Worm (Caenorhabditis elegans): ENCODE data around the gene glb-4.
"Not testable (repeated sequence)": the region's sequence is repeated elsewhere in the genome, so short reads cannot be mapped to it uniquely, and the experiment has no call there.

The glb-4 gene

DNA sequence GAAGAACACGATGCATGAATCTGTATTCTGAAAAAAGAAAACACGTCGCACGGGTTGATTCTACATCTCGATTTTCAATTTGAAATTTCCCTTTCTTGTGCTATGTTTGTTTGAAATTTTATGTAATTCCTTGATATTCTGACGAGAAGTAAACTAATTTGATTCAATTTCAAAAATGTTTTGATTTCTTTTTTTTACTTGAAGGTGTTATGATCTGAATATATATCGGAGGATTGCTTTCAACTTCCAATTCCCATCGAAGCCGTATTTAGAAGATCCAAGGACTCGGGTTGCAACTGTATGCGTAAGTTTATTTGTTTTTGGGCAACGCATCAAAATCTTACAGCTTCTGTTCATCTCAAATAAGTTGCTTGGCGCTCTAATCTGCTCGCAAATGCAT, 16.4 kb upstream of the glb-4 start, which contains the start of gene F40F8.1:
TSS of gene F40F8.1 (plus strand) at position 301 of the 400 bp plus-strand sequence.
- no peak for TF ChIP-seq lin-13 (tag; optimal IDR thresholded peaks at IDR 0.05)
- no peak for TF ChIP-seq unc-120 (tag; optimal IDR thresholded peaks at IDR 0.05; ENCODE audit: poor library complexity, severe bottlenecking)
- no peak for TF ChIP-seq M03D4.4 (tag; optimal IDR thresholded peaks at IDR 0.05)
- TF ChIP-seq ceh-39 (tag; optimal IDR thresholded peaks at IDR 0.05): no peak
- no peak for TF ChIP-seq zip-8 (tag; optimal IDR thresholded peaks at IDR 0.05)
- no peak for TF ChIP-seq ceh-83 (GFP tag; optimal IDR thresholded peaks at IDR 0.05)
- TF ChIP-seq flh-1 (GFP tag; optimal IDR thresholded peaks at IDR 0.05): no peak
- no peak for TF ChIP-seq blmp-1 (tag; optimal IDR thresholded peaks at IDR 0.05)

DNA sequence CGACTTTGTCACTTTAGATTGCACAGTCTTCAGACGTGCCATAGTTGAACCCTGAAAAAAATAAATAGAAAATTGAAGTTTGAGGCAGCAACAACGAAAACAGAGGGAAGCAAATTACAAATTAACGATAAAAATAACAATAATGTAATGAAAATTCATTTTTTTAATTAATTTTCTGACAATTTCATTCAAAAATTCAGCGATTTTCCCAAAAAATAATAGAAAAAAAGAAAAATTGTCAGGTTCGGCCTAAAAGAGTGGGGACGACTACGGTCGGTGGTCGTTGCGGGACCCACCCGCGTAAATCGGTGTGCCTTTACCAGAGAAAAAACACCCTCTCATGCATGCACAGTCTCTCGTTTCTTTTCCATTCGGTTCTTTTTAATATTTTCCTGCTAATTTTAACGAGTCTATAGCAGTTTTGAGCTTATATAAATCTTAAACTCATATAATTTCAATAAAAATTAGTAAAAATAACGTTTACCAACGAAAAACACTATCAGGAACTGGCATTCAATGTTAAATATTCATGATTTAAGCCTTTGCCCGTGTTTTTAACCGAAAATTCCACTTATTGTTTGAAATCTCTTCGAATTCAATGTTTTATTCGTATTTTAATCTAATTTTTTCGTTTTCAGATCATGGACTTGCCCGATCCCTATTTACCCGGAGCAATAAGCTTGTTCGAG, 15.4 kb upstream of the glb-4 start, which contains the start of the genes rps-9 and lsm-1:
TSS of gene rps-9 (minus strand) at position 51 of the 689 bp plus-strand sequence.
TSS of gene lsm-1 (plus strand) at position 639 of the 689 bp plus-strand sequence.
- TF ChIP-seq mep-1 (tag; optimal IDR thresholded peaks at IDR 0.05) (peak; percentile 46), pha-4 (tag; optimal IDR thresholded peaks at IDR 0.05) (no peak), snpc-4 (tag; optimal IDR thresholded peaks at IDR 0.05) (no peak), hlh-1 (tag; optimal IDR thresholded peaks at IDR 0.05) (peak; percentile 11), lsy-2 (tag; optimal IDR thresholded peaks at IDR 0.05) (peak; percentile 95), elt-3 (tag; optimal IDR thresholded peaks at IDR 0.05) (no peak), blmp-1 (tag; optimal IDR thresholded peaks at IDR 0.05) (no peak), nhr-12 (tag; optimal IDR thresholded peaks at IDR 0.05) (no peak), ceh-39 (tag; optimal IDR thresholded peaks at IDR 0.05) (no peak), ces-1 (GFP tag; optimal IDR thresholded peaks at IDR 0.05) (peak; percentile 44), tbx-8 (GFP tag; optimal IDR thresholded peaks at IDR 0.05) (no peak), nhr-237 (tag; optimal IDR thresholded peaks at IDR 0.05) (peak; percentile 50), flh-1 (GFP tag; optimal IDR thresholded peaks at IDR 0.05) (no peak), M03D4.4 (tag; optimal IDR thresholded peaks at IDR 0.05) (no peak), sptf-1 (tag; optimal IDR thresholded peaks at IDR 0.05) (no peak), nhr-2 (tag; optimal IDR thresholded peaks at IDR 0.05) (no peak)

DNA sequence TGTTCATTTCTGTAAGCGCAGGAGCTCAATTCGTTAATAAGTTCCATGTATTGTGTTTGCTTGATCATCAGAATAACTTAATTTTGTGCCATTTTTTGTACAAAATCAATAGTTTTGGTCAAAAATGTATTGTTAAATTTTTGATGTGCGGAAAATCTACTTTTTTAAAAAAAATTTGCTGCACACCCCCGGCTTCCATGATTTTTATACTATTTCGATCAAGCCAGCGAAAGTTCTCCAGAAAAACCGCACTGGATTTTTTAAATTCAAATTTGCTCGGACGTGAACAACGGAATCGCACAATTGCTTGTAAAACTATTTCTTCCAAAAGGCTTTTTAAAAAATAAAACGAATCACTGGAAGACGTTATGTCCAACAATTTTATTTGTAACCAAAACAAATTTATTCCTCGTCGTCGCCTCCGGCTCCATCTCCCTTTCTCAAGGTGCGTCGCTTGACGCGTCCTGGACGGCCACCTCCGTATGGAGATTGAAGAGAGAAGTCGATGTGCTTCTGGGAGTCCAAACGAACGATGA, 14.1 kb upstream of the glb-4 start:
- TF ChIP-seq M03D4.4 (tag; optimal IDR thresholded peaks at IDR 0.05) (no peak), elt-3 (tag; optimal IDR thresholded peaks at IDR 0.05) (no peak), mab-5 (tag; optimal IDR thresholded peaks at IDR 0.05) (no peak), zip-8 (tag; optimal IDR thresholded peaks at IDR 0.05) (no peak), sptf-1 (tag; optimal IDR thresholded peaks at IDR 0.05) (no peak), lin-13 (tag; optimal IDR thresholded peaks at IDR 0.05) (no peak), ceh-39 (tag; optimal IDR thresholded peaks at IDR 0.05) (no peak)

DNA sequence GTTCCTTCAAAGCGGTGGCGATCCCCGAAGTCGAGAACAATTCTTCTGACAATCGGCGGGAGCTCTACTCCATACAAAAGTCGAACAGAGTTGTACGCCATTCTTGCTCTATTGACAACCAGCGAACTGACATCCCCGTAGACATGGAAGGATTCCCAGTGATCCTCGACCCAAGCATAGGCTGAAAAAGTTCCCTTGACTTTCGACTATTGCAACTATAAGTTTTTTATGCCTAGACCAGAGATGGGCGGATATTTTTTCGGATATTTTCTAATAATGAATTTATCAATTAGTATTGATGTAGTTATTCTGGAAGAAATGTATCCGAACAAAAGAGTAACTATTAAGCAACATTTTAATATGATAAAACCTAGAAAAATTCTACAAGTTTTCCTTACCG, 10.8 kb upstream of the glb-4 start, which contains the start of gene W10C6.2:
TSS of gene W10C6.2 (minus strand) at position 101 of the 400 bp plus-strand sequence.
- not testable (repeated sequence) for TF ChIP-seq ceh-43 (GFP tag; optimal IDR thresholded peaks at IDR 0.05); ham-2 (GFP tag; optimal IDR thresholded peaks at IDR 0.05); hlh-1 (tag; optimal IDR thresholded peaks at IDR 0.05)

DNA sequence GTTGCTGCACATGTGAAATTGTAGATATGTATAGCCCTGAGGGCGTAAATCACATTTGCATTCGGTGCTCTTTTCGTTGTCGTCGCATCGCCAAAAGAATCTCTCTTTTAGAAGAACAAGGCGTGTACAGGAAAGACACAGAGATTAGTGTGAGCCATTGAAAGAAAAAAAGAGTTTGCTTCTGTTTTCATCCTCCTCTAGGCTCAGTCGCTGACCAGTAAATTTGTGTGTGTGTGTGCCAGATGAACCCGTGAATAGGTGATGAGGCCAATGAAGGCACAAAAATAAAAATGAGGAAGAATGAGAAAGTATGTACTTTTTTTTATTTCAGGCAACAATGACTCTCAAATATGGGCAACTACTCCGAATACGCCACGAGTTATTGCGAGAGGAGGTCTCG, 1.4 kb upstream of the glb-4 start, which contains the start of gene mat-2:
TSS of gene mat-2 (plus strand) at position 301 of the 400 bp plus-strand sequence.
- TF ChIP-seq mls-2 (tag; optimal IDR thresholded peaks at IDR 0.05): no peak

DNA sequence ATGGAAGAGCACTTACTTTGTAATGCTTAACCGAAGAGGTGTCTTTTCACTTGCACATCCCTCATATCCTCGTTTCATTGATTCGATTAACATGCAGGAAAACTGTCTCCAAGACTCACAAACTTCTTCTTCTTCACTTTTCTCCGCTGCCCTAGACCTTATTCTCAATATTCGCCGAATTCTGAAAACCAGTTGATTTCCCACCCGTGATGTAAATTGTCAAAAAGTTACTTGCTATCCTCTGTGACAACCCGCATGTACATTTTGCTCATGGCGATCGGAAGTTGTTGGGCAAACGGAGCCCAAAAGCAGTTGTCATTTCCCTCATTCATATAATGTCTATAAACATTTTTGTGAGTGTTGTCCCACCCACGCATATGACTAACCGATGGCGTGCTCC, 588 bp downstream of the glb-4 start:
- TF ChIP-seq lin-13 (tag; optimal IDR thresholded peaks at IDR 0.05): no peak
- TF ChIP-seq pha-4 (tag; optimal IDR thresholded peaks at IDR 0.05): no peak
- no peak for TF ChIP-seq ceh-83 (GFP tag; optimal IDR thresholded peaks at IDR 0.05)
- TF ChIP-seq M03D4.4 (tag; optimal IDR thresholded peaks at IDR 0.05): no peak
- no peak for TF ChIP-seq elt-1 (tag; optimal IDR thresholded peaks at IDR 0.05; ENCODE audit: borderline replicate concordance, insufficient read depth)
- TF ChIP-seq tbx-8 (GFP tag; optimal IDR thresholded peaks at IDR 0.05): no peak
- no peak for TF ChIP-seq drap-1 (GFP tag; optimal IDR thresholded peaks at IDR 0.05)
- TF ChIP-seq hlh-1 (tag; optimal IDR thresholded peaks at IDR 0.05): no peak
- no peak for TF ChIP-seq sem-2 (GFP tag; optimal IDR thresholded peaks at IDR 0.05)
- TF ChIP-seq elt-3 (tag; optimal IDR thresholded peaks at IDR 0.05): no peak
- TF ChIP-seq sptf-1 (tag; optimal IDR thresholded peaks at IDR 0.05): no peak
- TF ChIP-seq mls-2 (tag; optimal IDR thresholded peaks at IDR 0.05): no peak

All from whole organism, mixed stage, embryonic.